Worm (Caenorhabditis elegans): Measurements from ENCODE around the gene cogc-8.

- peak; percentile 61 for TF ChIP-seq gmeb-1 (tag; optimal IDR thresholded peaks at IDR 0.05)
- no peak for TF ChIP-seq egl-27 (tag; optimal IDR thresholded peaks at IDR 0.05)
- no peak for TF ChIP-seq aly-2 (tag; optimal IDR thresholded peaks at IDR 0.05)
- no peak for TF ChIP-seq skn-1 (tag; optimal IDR thresholded peaks at IDR 0.05)
- TF ChIP-seq lin-39 (tag; optimal IDR thresholded peaks at IDR 0.05) = no peak
- TF ChIP-seq ZK546.5 (tag; optimal IDR thresholded peaks at IDR 0.05) = no peak
Measured at ce11 chrIV:240257-240754, at the start of gene cogc-8, which contains the start of gene fnta-1.
